Fruit fly (Drosophila melanogaster): ENCODE measurements around the gene CG2202.

CG2202 gene

dm6 chrX:10806718-10807412 is 41.7 kb upstream of the CG2202 start (continued):
- TF ChIP-seq CG10267 (tag; optimal IDR thresholded peaks at IDR 0.05) (no peak), aop (GFP tag; IDR thresholded peaks at IDR 0.05) (no peak), CG14014 (GFP tag; IDR thresholded peaks at IDR 0.05) (no peak), Deaf1 (tag; optimal IDR thresholded peaks at IDR 0.05) (peak; percentile 97), CG17612 (GFP tag; IDR thresholded peaks at IDR 0.05) (no peak), CG18262 (tag; optimal IDR thresholded peaks at IDR 0.05) (no peak), CG3065 (GFP tag; optimal IDR thresholded peaks at IDR 0.05) (no peak), CG31388 (GFP tag; optimal IDR thresholded peaks at IDR 0.05) (no peak), CG17359 (tag; optimal IDR thresholded peaks at IDR 0.05) (no peak), ind (GFP tag; optimal IDR thresholded peaks at IDR 0.05) (no peak), CG2120 (GFP tag; optimal IDR thresholded peaks at IDR 0.05) (peak; percentile 17), CG11560 (tag; IDR thresholded peaks at IDR 0.05) (no peak), CG14441 (GFP tag; IDR thresholded peaks at IDR 0.05) (no peak), ATbp (GFP tag; optimal IDR thresholded peaks at IDR 0.05) (no peak), NFAT (GFP tag; IDR thresholded peaks at IDR 0.05) (no peak), ab (GFP tag; optimal IDR thresholded peaks at IDR 0.05) (no peak), mld (GFP tag; IDR thresholded peaks at IDR 0.05; ENCODE audit: partially characterized antibody) (no peak), salm (tag; optimal IDR thresholded peaks at IDR 0.05) (no peak), CoRest (tag; optimal IDR thresholded peaks at IDR 0.05) (peak; percentile 10), CTCF (GFP tag; optimal IDR thresholded peaks at IDR 0.05) (no peak), Doc2 (GFP tag; IDR thresholded peaks at IDR 0.05) (no peak), Chrac-16 (GFP tag; optimal IDR thresholded peaks at IDR 0.05) (no peak), CG17829 (tag; optimal IDR thresholded peaks at IDR 0.05) (no peak), zfh2 (GFP tag; optimal IDR thresholded peaks at IDR 0.05) (no peak), ham (GFP tag; IDR thresholded peaks at IDR 0.05) (no peak), dimm (GFP tag; IDR thresholded peaks at IDR 0.05) (no peak), Lim3 (GFP tag; IDR thresholded peaks at IDR 0.05) (no peak), usp (GFP tag; optimal IDR thresholded peaks at IDR 0.05) (no peak), lbe (GFP tag; optimal IDR thresholded peaks at IDR 0.05) (peak; percentile 0), CG2712 (tag; optimal IDR thresholded peaks at IDR 0.05) (peak; percentile 13), CG4404 (GFP tag; IDR thresholded peaks at IDR 0.05) (no peak), CG15011 (GFP tag; optimal IDR thresholded peaks at IDR 0.05) (no peak), ssp (GFP tag; IDR thresholded peaks at IDR 0.05) (no peak), vnd (GFP tag; IDR thresholded peaks at IDR 0.05; ENCODE audit: partially characterized antibody) (no peak), Sin3A (optimal IDR thresholded peaks at IDR 0.05) (no peak), crp (GFP tag; optimal IDR thresholded peaks at IDR 0.05) (no peak), dm (GFP tag; optimal IDR thresholded peaks at IDR 0.05) (no peak), lov (optimal IDR thresholded peaks at IDR 0.05) (no peak), lov (GFP tag; IDR thresholded peaks at IDR 0.05) (no peak), CG17802 (tag; optimal IDR thresholded peaks at IDR 0.05) (no peak), eyg (GFP tag; optimal IDR thresholded peaks at IDR 0.05) (no peak), CG1233 (GFP tag; optimal IDR thresholded peaks at IDR 0.05) (no peak), CG15601 (tag; optimal IDR thresholded peaks at IDR 0.05) (no peak), CG18011 (GFP tag; optimal IDR thresholded peaks at IDR 0.05) (no peak), sqz (GFP tag; optimal IDR thresholded peaks at IDR 0.05) (no peak), CG7987 (GFP tag; optimal IDR thresholded peaks at IDR 0.05) (peak; percentile 6), so (GFP tag; IDR thresholded peaks at IDR 0.05) (no peak), otp (GFP tag; IDR thresholded peaks at IDR 0.05) (no peak), CG18599 (GFP tag; optimal IDR thresholded peaks at IDR 0.05) (peak; percentile 33), Xrp1 (GFP tag; IDR thresholded peaks at IDR 0.05) (no peak), CG8281 (tag; optimal IDR thresholded peaks at IDR 0.05) (no peak), Poxn (GFP tag; IDR thresholded peaks at IDR 0.05) (no peak), sens-2 (GFP tag; IDR thresholded peaks at IDR 0.05) (no peak)
